Fruit fly (Drosophila melanogaster) whole organism, embryonic: ENCODE measurements around the gene CG14352.

Experiments
- Abd-B ChIP-seq: fragments of 200-800 bp; sonication (Bioruptor generic); optimal IDR thresholded peaks from 2 replicates; lab custom pipeline; 2018; ENCODE audit warnings: missing biosample characterization, mild to moderate bottlenecking, missing genetic modification characterization, moderate library complexity
- BtbVII ChIP-seq: fragments of 200-800 bp; sonication (Bioruptor generic); optimal IDR thresholded peaks from 3 replicates; lab custom pipeline; 2017; ENCODE audit warnings: missing biosample characterization, mild to moderate bottlenecking, missing genetic modification characterization
- CG10366 ChIP-seq: fragments of 200-800 bp; sonication (Bioruptor generic); IDR thresholded peaks from 2 replicates; pipeline ENCODE4 v1.3.6; 2022; ENCODE audit warnings: missing biosample characterization, missing genetic modification characterization
- CG10431 ChIP-seq: fragments of 200-800 bp; sonication (Bioruptor generic); optimal IDR thresholded peaks from 3 replicates; lab custom pipeline; 2018; ENCODE audit warnings: missing biosample characterization, mild to moderate bottlenecking, missing genetic modification characterization
- CG10565 ChIP-seq: fragments of 200-800 bp; sonication (Bioruptor generic); optimal IDR thresholded peaks from 3 replicates; lab custom pipeline; 2016; ENCODE audit warnings: missing biosample characterization, mild to moderate bottlenecking, missing genetic modification characterization
- CG10654 ChIP-seq: fragments of 200-800 bp; sonication (Bioruptor generic); optimal IDR thresholded peaks from 2 replicates; lab custom pipeline; 2016; ENCODE audit warnings: missing biosample characterization, missing genetic modification characterization
- CG11093 ChIP-seq: fragments of 200-800 bp; sonication (Bioruptor generic); IDR thresholded peaks from 3 replicates; pipeline ENCODE4 v1.3.6; 2022; ENCODE audit warnings: missing biosample characterization, missing genetic modification characterization
- CG13296 ChIP-seq: fragments of 200-800 bp; sonication (Bioruptor generic); optimal IDR thresholded peaks from 3 replicates; lab custom pipeline; 2018; ENCODE audit warnings: missing biosample characterization, mild to moderate bottlenecking, missing genetic modification characterization
- CG15514 ChIP-seq: fragments of 200-800 bp; sonication (Bioruptor generic); optimal IDR thresholded peaks from 3 replicates; lab custom pipeline; 2017; ENCODE audit warnings: missing biosample characterization, missing genetic modification characterization, mild to moderate bottlenecking, moderate library complexity, missing genetic modification reagents
- CG18476 ChIP-seq: fragments of 200-800 bp; sonication (Bioruptor generic); optimal IDR thresholded peaks from 2 replicates; lab custom pipeline; 2016; ENCODE audit warnings: missing biosample characterization, mild to moderate bottlenecking, missing genetic modification characterization
- CG2129 ChIP-seq: fragments of 200-800 bp; sonication (Bioruptor generic); IDR thresholded peaks from 2 replicates; pipeline ENCODE4 v1.3.6; 2022; ENCODE audit warnings: missing biosample characterization, missing genetic modification characterization; ENCODE audit not compliant: partially characterized antibody
- CG3163 ChIP-seq: fragments of 200-800 bp; sonication (Bioruptor generic); optimal IDR thresholded peaks from 3 replicates; lab custom pipeline; 2016; ENCODE audit warnings: missing biosample characterization, missing genetic modification characterization
- CG4617 ChIP-seq: fragments of 200-800 bp; sonication (Bioruptor generic); optimal IDR thresholded peaks from 3 replicates; lab custom pipeline; 2016; ENCODE audit warnings: missing biosample characterization, missing genetic modification characterization, borderline replicate concordance
- CG7271 ChIP-seq: fragments of 200-800 bp; sonication (Bioruptor generic); optimal IDR thresholded peaks from 2 replicates; lab custom pipeline; 2018; ENCODE audit warnings: missing biosample characterization, mild to moderate bottlenecking, missing genetic modification characterization, moderate library complexity
- CG8388 ChIP-seq: fragments of 200-800 bp; sonication (Bioruptor generic); optimal IDR thresholded peaks from 2 replicates; lab custom pipeline; 2019; ENCODE audit warnings: missing biosample characterization, mild to moderate bottlenecking, missing genetic modification characterization, moderate library complexity
- CG8765 ChIP-seq: fragments of 200-800 bp; sonication (Bioruptor generic); IDR thresholded peaks from 2 replicates; pipeline ENCODE4 v1.3.6; 2022; ENCODE audit warnings: missing biosample characterization, missing genetic modification characterization
- CkIIα-i1 ChIP-seq: fragments of 200-800 bp; sonication (Bioruptor generic); IDR thresholded peaks from 2 replicates; pipeline ENCODE4 v1.3.6; 2022; ENCODE audit warnings: missing biosample characterization, missing genetic modification characterization
- D19B ChIP-seq: fragments of 200-800 bp; sonication (Bioruptor generic); optimal IDR thresholded peaks from 2 replicates; lab custom pipeline; 2017; ENCODE audit warnings: missing biosample characterization, mild to moderate bottlenecking, missing genetic modification characterization
- Deaf1 ChIP-seq: fragments of 200-800 bp; optimal IDR thresholded peaks from 3 replicates; lab custom pipeline; 2019; ENCODE audit warnings: missing biosample characterization, mild to moderate bottlenecking, missing genetic modification characterization, moderate library complexity
- Doc2 ChIP-seq: fragments of 200-800 bp; sonication (Bioruptor generic); IDR thresholded peaks from 2 replicates; pipeline ENCODE4 v1.3.6; 2022; ENCODE audit warnings: missing biosample characterization, missing genetic modification characterization
- E2f2 ChIP-seq: fragments of 200-800 bp; sonication (Bioruptor generic); IDR thresholded peaks from 2 replicates; pipeline ENCODE4 v1.3.6; 2022; ENCODE audit warnings: missing biosample characterization, missing genetic modification characterization
- Hr39 ChIP-seq: fragments of >200 bp; optimal IDR thresholded peaks from 2 replicates; lab custom pipeline; 2017
- Jarid2 ChIP-seq: fragments of 200-800 bp; sonication (Bioruptor generic); optimal IDR thresholded peaks from 3 replicates; lab custom pipeline; 2017; ENCODE audit warnings: mild to moderate bottlenecking, missing biosample characterization, missing genetic modification reagents, missing genetic modification characterization
- MBD-R2 ChIP-seq: fragments of 200-800 bp; sonication (Bioruptor generic); IDR thresholded peaks from 2 replicates; pipeline ENCODE4 v1.3.6; 2022; ENCODE audit warnings: missing biosample characterization, missing genetic modification characterization
- Med ChIP-seq: fragments of 200-800 bp; sonication (Bioruptor generic); peaks from one replicate; lab custom pipeline; 2016; ENCODE audit warnings: missing biosample characterization, missing genetic modification characterization, mild to moderate bottlenecking, inconsistent platforms, moderate library complexity
- Nf-YA ChIP-seq: fragments of 200-800 bp; sonication (Bioruptor generic); IDR thresholded peaks from 2 replicates; pipeline ENCODE4 v1.3.6; 2022; ENCODE audit warnings: missing biosample characterization, missing genetic modification characterization
- Ravus ChIP-seq: fragments of 200-800 bp; sonication (Bioruptor generic); IDR thresholded peaks from 2 replicates; pipeline ENCODE4 v1.3.6; 2022; ENCODE audit warnings: missing biosample characterization, missing genetic modification characterization
- Side ChIP-seq: fragments of 200-800 bp; sonication (Bioruptor generic); optimal IDR thresholded peaks from 2 replicates; lab custom pipeline; 2016; ENCODE audit warnings: missing biosample characterization, missing genetic modification characterization
- Sin3A ChIP-seq: fragments of >200 bp; optimal IDR thresholded peaks from 2 replicates; lab custom pipeline; 2018
- Sry-β ChIP-seq: fragments of 200-800 bp; sonication (Bioruptor generic); optimal IDR thresholded peaks from 2 replicates; lab custom pipeline; 2018; ENCODE audit warnings: missing biosample characterization, mild to moderate bottlenecking, missing genetic modification characterization, moderate library complexity
- Tbp ChIP-seq: fragments of >200 bp; optimal IDR thresholded peaks from 2 replicates; lab custom pipeline; 2018; ENCODE audit warnings: missing biosample characterization, missing genetic modification characterization
- Xbp1 ChIP-seq: fragments of 200-800 bp; sonication (Bioruptor generic); optimal IDR thresholded peaks from 3 replicates; lab custom pipeline; 2016; ENCODE audit warnings: missing biosample characterization, mild to moderate bottlenecking, missing genetic modification characterization
- YL-1 ChIP-seq: fragments of 200-800 bp; sonication (Bioruptor generic); optimal IDR thresholded peaks from 3 replicates; lab custom pipeline; 2017; ENCODE audit warnings: missing biosample characterization, mild to moderate bottlenecking, missing genetic modification characterization
- dpn ChIP-seq, 2 experiments: fragments of 200-800 bp; sonication (Bioruptor generic); optimal IDR thresholded peaks; 3 replicates each; lab custom pipeline; 2016; ENCODE audit warnings: missing biosample characterization in 2 of 2, missing genetic modification characterization in 2 of 2
- dysf ChIP-seq: fragments of 200-800 bp; sonication (Bioruptor generic); IDR thresholded peaks from 3 replicates; pipeline ENCODE4 v1.3.6; 2022; ENCODE audit warnings: missing biosample characterization, missing genetic modification characterization
- ftz-f1 ChIP-seq: fragments of 200-800 bp; sonication (Bioruptor generic); optimal IDR thresholded peaks from 2 replicates; lab custom pipeline; 2016; ENCODE audit warnings: missing biosample characterization, missing genetic modification characterization
- insv ChIP-seq, 2 experiments: fragments of 200-800 bp; sonication (Bioruptor generic); optimal IDR thresholded peaks; 3 replicates each; lab custom pipeline; 2016 to 2018; ENCODE audit warnings: missing biosample characterization in 2 of 2, missing genetic modification characterization in 2 of 2
- inv ChIP-seq: fragments of 200-800 bp; sonication (Bioruptor generic); IDR thresholded peaks from 2 replicates; pipeline ENCODE4 v1.3.6; 2022; ENCODE audit warnings: missing biosample characterization, missing genetic modification characterization; ENCODE audit not compliant: partially characterized antibody
- jigr1 ChIP-seq: fragments of 200-800 bp; sonication (Bioruptor generic); IDR thresholded peaks from 3 replicates; pipeline ENCODE4 v1.3.6; 2022; ENCODE audit warnings: missing biosample characterization, missing genetic modification characterization
- mam ChIP-seq: fragments of 200-800 bp; sonication (Bioruptor generic); optimal IDR thresholded peaks from 3 replicates; lab custom pipeline; 2016; ENCODE audit warnings: missing biosample characterization, missing genetic modification characterization
- mirr ChIP-seq: fragments of 200-800 bp; sonication (Bioruptor generic); optimal IDR thresholded peaks from 3 replicates; lab custom pipeline; 2018; ENCODE audit warnings: missing biosample characterization, mild to moderate bottlenecking, missing genetic modification characterization
- nerfin-1 ChIP-seq: fragments of 200-800 bp; sonication (Bioruptor generic); optimal IDR thresholded peaks from 3 replicates; lab custom pipeline; 2019; ENCODE audit warnings: missing biosample characterization, mild to moderate bottlenecking, missing genetic modification characterization, moderate library complexity
- pb ChIP-seq: fragments of 200-800 bp; sonication (Bioruptor generic); optimal IDR thresholded peaks from 3 replicates; lab custom pipeline; 2016; ENCODE audit warnings: missing biosample characterization, missing genetic modification characterization
- pfk ChIP-seq: fragments of 200-800 bp; sonication (Bioruptor generic); optimal IDR thresholded peaks from 2 replicates; lab custom pipeline; 2018; ENCODE audit warnings: missing biosample characterization, mild to moderate bottlenecking, missing genetic modification characterization, moderate library complexity
- pho ChIP-seq: fragments of 200-800 bp; sonication (Bioruptor generic); optimal IDR thresholded peaks from 2 replicates; lab custom pipeline; 2016; ENCODE audit warnings: missing biosample characterization, missing genetic modification characterization
- phol ChIP-seq: fragments of 200-800 bp; sonication (Bioruptor generic); optimal IDR thresholded peaks from 3 replicates; lab custom pipeline; 2018; ENCODE audit warnings: missing biosample characterization, mild to moderate bottlenecking, missing genetic modification characterization, moderate library complexity
- slou ChIP-seq: fragments of 200-800 bp; sonication (Bioruptor generic); optimal IDR thresholded peaks from 3 replicates; lab custom pipeline; 2016; ENCODE audit warnings: missing biosample characterization, missing genetic modification characterization
- slp2 ChIP-seq: fragments of 200-800 bp; sonication (Bioruptor generic); optimal IDR thresholded peaks from 2 replicates; lab custom pipeline; 2016; ENCODE audit warnings: missing biosample characterization, missing genetic modification characterization
- tio ChIP-seq: fragments of 200-800 bp; sonication (Bioruptor generic); optimal IDR thresholded peaks from 2 replicates; lab custom pipeline; 2017; ENCODE audit warnings: missing biosample characterization, missing genetic modification characterization, inconsistent platforms
- trh ChIP-seq: fragments of 200-800 bp; sonication (Bioruptor generic); optimal IDR thresholded peaks from 2 replicates; lab custom pipeline; 2016; ENCODE audit warnings: missing biosample characterization, missing genetic modification characterization
- unpg ChIP-seq: fragments of 200-800 bp; sonication (Bioruptor generic); optimal IDR thresholded peaks from 3 replicates; lab custom pipeline; 2018; ENCODE audit warnings: missing biosample characterization, mild to moderate bottlenecking, missing genetic modification characterization, moderate library complexity
- usp ChIP-seq: fragments of >200 bp; optimal IDR thresholded peaks from 2 replicates; lab custom pipeline; 2017; ENCODE audit warnings: missing biosample characterization, missing genetic modification characterization

CG14352 gene

DNA sequence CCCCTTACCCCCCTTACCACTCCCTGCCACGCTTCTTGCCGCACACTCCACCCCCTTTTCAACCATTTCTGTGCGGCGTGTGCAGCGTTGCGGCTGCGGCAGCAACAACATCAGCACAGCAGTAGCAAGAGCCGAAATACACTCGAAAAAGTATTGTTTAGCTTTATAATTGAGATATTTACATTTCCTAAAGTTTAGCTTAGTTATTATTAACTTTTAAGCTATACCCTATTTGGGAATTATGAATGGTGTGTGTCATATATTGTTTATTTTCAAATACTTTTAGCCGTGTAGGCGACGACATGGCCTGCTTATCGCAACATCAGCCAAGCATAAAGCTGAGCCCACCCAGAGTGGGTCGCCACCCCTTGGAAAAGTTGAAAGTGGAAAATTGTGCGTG lies 4.5 kb downstream of the CG14352 start (continued):
- TF ChIP-seq pfk (GFP tag; lab: Kevin White, UChicago) (no peak), CG4617 (no peak), MBD-R2 (GFP tag; lab: Robert Waterston, UW) (peak; percentile 40; the same call in 1 of the 2 replicates), Side (GFP tag; lab: Kevin White, UChicago) (peak; percentile 33), Doc2 (no peak), inv (GFP tag; lab: Robert Waterston, UW) (no peak), Hr39 (lab: Kevin White, UChicago) (no peak), Med (GFP tag; lab: Kevin White, UChicago) (peak; percentile 89), CG3163 (GFP tag; lab: Kevin White, UChicago) (no peak), slou (GFP tag; lab: Kevin White, UChicago) (no peak), D19B (GFP tag; lab: Kevin White, UChicago) (peak; percentile 32), CG10565 (GFP tag; lab: Kevin White, UChicago) (no peak), Tbp (GFP tag; lab: Kevin White, UChicago) (no peak), CG13296 (GFP tag; lab: Kevin White, UChicago) (peak; percentile 49), unpg (GFP tag; lab: Kevin White, UChicago) (peak; percentile 70), pb (no peak), nerfin-1 (peak; percentile 45), mirr (no peak), pho (GFP tag; lab: Kevin White, UChicago) (peak; percentile 40), Ravus (GFP tag; lab: Robert Waterston, UW) (no peak), usp (GFP tag; lab: Kevin White, UChicago) (no peak), Jarid2 (peak; percentile 3), CkIIα-i1 (GFP tag; lab: Robert Waterston, UW) (0 out of 2 replicates have a peak, but pooled peaks have one; percentile 16), Abd-B (GFP tag; lab: Kevin White, UChicago) (peak; percentile 20), jigr1 (GFP tag; lab: Robert Waterston, UW) (no peak), Sry-β (GFP tag; lab: Kevin White, UChicago) (no peak), CG2129 (GFP tag; lab: Robert Waterston, UW) (no peak), trh (GFP tag; lab: Kevin White, UChicago) (no peak), CG8388 (peak; percentile 53), CG10654 (GFP tag; lab: Kevin White, UChicago) (peak; percentile 26), dysf (GFP tag; lab: Robert Waterston, UW) (peak; percentile 80), mam (GFP tag; lab: Kevin White, UChicago) (peak; percentile 21), CG10431 (GFP tag; lab: Kevin White, UChicago) (no peak), CG7271 (tag; lab: Kevin White, UChicago) (no peak), phol (tag; lab: Kevin White, UChicago) (peak; percentile 61), CG11093 (peak; percentile 58; the same call in 1 of the 3 replicates), Sin3A (lab: Kevin White, UChicago) (no peak), tio (GFP tag; lab: Kevin White, UChicago) (peak; percentile 42), Nf-YA (GFP tag; lab: Robert Waterston, UW) (0 out of 2 replicates have a peak, but pooled peaks have one; percentile 49), E2f2 (GFP tag; lab: Robert Waterston, UW) (peak; percentile 20; the same call in 1 of the 2 replicates), BtbVII (peak; percentile 60), CG15514 (GFP tag; lab: Kevin White, UChicago) (peak; percentile 68), YL-1 (GFP tag; lab: Kevin White, UChicago) (no peak), insv (GFP tag; optimal IDR thresholded peaks at IDR 0.05; lab: Kevin White, UChicago) (no peak), CG10366 (GFP tag; lab: Robert Waterston, UW) (peak; percentile 54), CG18476 (GFP tag; lab: Kevin White, UChicago) (peak; percentile 60), Xbp1 (GFP tag; lab: Kevin White, UChicago) (peak; percentile 61), ftz-f1 (GFP tag; lab: Kevin White, UChicago) (no peak), CG8765 (GFP tag; lab: Robert Waterston, UW) (no peak; the same call in 1 of the 2 replicates), Deaf1 (peak; percentile 40), dpn (GFP tag; optimal IDR thresholded peaks at IDR 0.05; lab: Kevin White, UChicago) (peak; percentile 54 to 64), slp2 (GFP tag; lab: Kevin White, UChicago) (peak; percentile 38)
